Fruit fly (Drosophila melanogaster) whole organism, embryonic: ENCODE measurements around the gene UGP.

Source experiments
- Aef1 ChIP-seq: fragments of 200-800 bp; sonication (Bioruptor generic); IDR thresholded peaks from 3 replicates; pipeline ENCODE4 v1.3.6; 2022; ENCODE audit warnings: missing biosample characterization, missing genetic modification characterization
- Blimp-1 ChIP-seq: fragments of 200-800 bp; sonication (Bioruptor generic); optimal IDR thresholded peaks from 3 replicates; lab custom pipeline; 2018; ENCODE audit warnings: missing biosample characterization, missing genetic modification characterization, mild to moderate bottlenecking, moderate library complexity, missing genetic modification reagents
- CG10267 ChIP-seq: fragments of 200-800 bp; sonication (Bioruptor generic); optimal IDR thresholded peaks from 2 replicates; lab custom pipeline; 2018; ENCODE audit warnings: missing biosample characterization, mild to moderate bottlenecking, missing genetic modification characterization, moderate library complexity
- CG12299 ChIP-seq: fragments of 200-800 bp; sonication (Bioruptor generic); optimal IDR thresholded peaks from 2 replicates; lab custom pipeline; 2018; ENCODE audit warnings: missing biosample characterization, mild to moderate bottlenecking, missing genetic modification characterization
- CG1233 ChIP-seq: fragments of 200-800 bp; sonication (Bioruptor generic); optimal IDR thresholded peaks from 4 replicates; lab custom pipeline; 2018; ENCODE audit warnings: missing biosample characterization, mild to moderate bottlenecking, missing genetic modification characterization
- CG13287 ChIP-seq: fragments of 200-800 bp; sonication (Bioruptor generic); IDR thresholded peaks from 2 replicates; pipeline ENCODE4 v1.3.6; 2022; ENCODE audit warnings: missing biosample characterization, missing genetic modification characterization; ENCODE audit not compliant: partially characterized antibody
- CG13894 ChIP-seq: fragments of 200-800 bp; sonication (Bioruptor generic); optimal IDR thresholded peaks from 3 replicates; lab custom pipeline; 2018; ENCODE audit warnings: missing biosample characterization, mild to moderate bottlenecking, missing genetic modification characterization, moderate library complexity
- CG1647 ChIP-seq: fragments of 200-800 bp; sonication (Bioruptor generic); optimal IDR thresholded peaks from 3 replicates; lab custom pipeline; 2016; ENCODE audit warnings: missing biosample characterization, missing genetic modification characterization
- CG17361 ChIP-seq: fragments of 200-800 bp; sonication (Bioruptor generic); IDR thresholded peaks from 3 replicates; pipeline ENCODE4 v1.3.6; 2022; ENCODE audit warnings: missing biosample characterization, missing genetic modification characterization
- CG18764 ChIP-seq: fragments of 200-800 bp; sonication (Bioruptor generic); optimal IDR thresholded peaks from 3 replicates; lab custom pipeline; 2016; ENCODE audit warnings: missing biosample characterization, missing genetic modification characterization
- CG32772 ChIP-seq: fragments of 200-800 bp; sonication (Bioruptor generic); IDR thresholded peaks from 2 replicates; pipeline ENCODE4 v1.3.6; 2022; ENCODE audit warnings: missing biosample characterization, missing genetic modification characterization
- CG34422 ChIP-seq: fragments of 200-800 bp; sonication (Bioruptor generic); IDR thresholded peaks from 3 replicates; pipeline ENCODE4 v1.3.6; 2022; ENCODE audit warnings: missing biosample characterization, missing genetic modification characterization
- CG4282 ChIP-seq: fragments of 200-800 bp; sonication (Bioruptor generic); optimal IDR thresholded peaks from 2 replicates; lab custom pipeline; 2016; ENCODE audit warnings: missing biosample characterization, missing genetic modification characterization
- CG4617 ChIP-seq: fragments of 200-800 bp; sonication (Bioruptor generic); optimal IDR thresholded peaks from 3 replicates; lab custom pipeline; 2016; ENCODE audit warnings: missing biosample characterization, missing genetic modification characterization, borderline replicate concordance
- CG4820 ChIP-seq: fragments of 200-800 bp; sonication (Bioruptor generic); optimal IDR thresholded peaks from 3 replicates; lab custom pipeline; 2016; ENCODE audit warnings: missing biosample characterization, missing genetic modification characterization
- CG5180 ChIP-seq: fragments of 200-800 bp; sonication (Bioruptor generic); optimal IDR thresholded peaks from 3 replicates; lab custom pipeline; 2017; ENCODE audit warnings: missing biosample characterization, missing genetic modification characterization, mild to moderate bottlenecking, moderate library complexity, missing genetic modification reagents
- CG5245 ChIP-seq: fragments of 200-800 bp; sonication (Bioruptor generic); optimal IDR thresholded peaks from 3 replicates; lab custom pipeline; 2016; ENCODE audit warnings: missing biosample characterization, missing genetic modification characterization
- CG6175 ChIP-seq: fragments of 200-800 bp; sonication (Bioruptor generic); IDR thresholded peaks from 3 replicates; pipeline ENCODE4 v1.3.6; 2022; ENCODE audit warnings: missing biosample characterization, missing genetic modification characterization
- CG7372 ChIP-seq: fragments of 200-800 bp; sonication (Bioruptor generic); IDR thresholded peaks from 2 replicates; pipeline ENCODE4 v1.3.6; 2022; ENCODE audit warnings: missing biosample characterization, missing genetic modification characterization
- CG7839 ChIP-seq: fragments of 200-800 bp; sonication (Bioruptor generic); optimal IDR thresholded peaks from 3 replicates; lab custom pipeline; 2018; ENCODE audit warnings: missing biosample characterization, mild to moderate bottlenecking, missing genetic modification characterization, moderate library complexity
- CG8281 ChIP-seq: fragments of 200-800 bp; sonication (Bioruptor generic); optimal IDR thresholded peaks from 2 replicates; lab custom pipeline; 2018; ENCODE audit warnings: missing biosample characterization, mild to moderate bottlenecking, missing genetic modification characterization, moderate library complexity
- CG9437 ChIP-seq: fragments of 200-800 bp; sonication (Bioruptor generic); optimal IDR thresholded peaks from 2 replicates; lab custom pipeline; 2018; ENCODE audit warnings: missing biosample characterization, mild to moderate bottlenecking, missing genetic modification characterization
- Dfd ChIP-seq, 2 experiments: fragments of >200 bp; optimal IDR thresholded peaks; 2 replicates each; lab custom pipeline; 2017; ENCODE audit warnings: missing biosample characterization in 2 of 2, missing genetic modification characterization in 2 of 2
- HHEX ChIP-seq: fragments of 200-800 bp; sonication (Bioruptor generic); optimal IDR thresholded peaks from 3 replicates; lab custom pipeline; 2017; ENCODE audit warnings: missing biosample characterization, mild to moderate bottlenecking, missing genetic modification characterization, missing genetic modification reagents
- Kr ChIP-seq: fragments of 200-800 bp; sonication (Bioruptor generic); optimal IDR thresholded peaks from 2 replicates; lab custom pipeline; 2017; ENCODE audit warnings: missing biosample characterization, mild to moderate bottlenecking, missing genetic modification characterization
- MBD-R2 ChIP-seq: fragments of 200-800 bp; sonication (Bioruptor generic); IDR thresholded peaks from 2 replicates; pipeline ENCODE4 v1.3.6; 2022; ENCODE audit warnings: missing biosample characterization, missing genetic modification characterization
- Sox102F ChIP-seq: fragments of 200-800 bp; sonication (Bioruptor generic); optimal IDR thresholded peaks from 2 replicates; lab custom pipeline; 2018; ENCODE audit warnings: missing biosample characterization, mild to moderate bottlenecking, missing genetic modification characterization, moderate library complexity
- Ssrp ChIP-seq: fragments of 200-800 bp; sonication (Bioruptor generic); optimal IDR thresholded peaks from 2 replicates; lab custom pipeline; 2018; ENCODE audit warnings: missing biosample characterization, mild to moderate bottlenecking, missing genetic modification characterization, moderate library complexity
- Stat92E ChIP-seq, 3 experiments: fragments of >200 bp in 2 of 3; fragments of 200-800 bp in 1 of 3; sonication (Bioruptor generic) in 1 of 3; optimal IDR thresholded peaks; 2 replicates each; lab custom pipeline; 2017 to 2019; ENCODE audit warnings: missing biosample characterization in 3 of 3, missing genetic modification characterization in 3 of 3, mild to moderate bottlenecking in 1 of 3, moderate library complexity in 1 of 3
- ara ChIP-seq: fragments of 200-800 bp; sonication (Bioruptor generic); IDR thresholded peaks from 2 replicates; pipeline ENCODE4 v1.3.6; 2022; ENCODE audit warnings: missing biosample characterization, missing genetic modification characterization
- bab2 ChIP-seq: fragments of 200-800 bp; sonication (Bioruptor generic); optimal IDR thresholded peaks from 2 replicates; lab custom pipeline; 2016; ENCODE audit warnings: missing biosample characterization, missing genetic modification characterization
- br ChIP-seq: fragments of >200 bp; optimal IDR thresholded peaks from 2 replicates; lab custom pipeline; 2017
- cas ChIP-seq: fragments of 200-800 bp; sonication (Bioruptor generic); IDR thresholded peaks from 2 replicates; pipeline ENCODE4 v1.3.6; 2022; ENCODE audit warnings: missing biosample characterization, missing genetic modification characterization
- chif ChIP-seq, 2 experiments: fragments of 200-800 bp; sonication (Bioruptor generic); optimal IDR thresholded peaks; 3 replicates each; lab custom pipeline; 2016; ENCODE audit warnings: missing biosample characterization in 2 of 2, missing genetic modification characterization in 2 of 2
- croc ChIP-seq: fragments of 200-800 bp; sonication (Bioruptor generic); conservative IDR thresholded peaks from 3 replicates; pipeline ENCODE4 v1.3.6; 2022; ENCODE audit warnings: missing biosample characterization, missing genetic modification characterization
- dm ChIP-seq: fragments of 200-800 bp; sonication (Bioruptor generic); optimal IDR thresholded peaks from 3 replicates; lab custom pipeline; 2016; ENCODE audit warnings: missing biosample characterization, missing genetic modification characterization
- dmrt99B ChIP-seq: fragments of 200-800 bp; sonication (Bioruptor generic); optimal IDR thresholded peaks from 2 replicates; lab custom pipeline; 2018; ENCODE audit warnings: missing biosample characterization, mild to moderate bottlenecking, missing genetic modification characterization, moderate library complexity
- en ChIP-seq: fragments of 200-800 bp; sonication (Bioruptor generic); optimal IDR thresholded peaks from 2 replicates; lab custom pipeline; 2016; ENCODE audit warnings: missing biosample characterization, missing genetic modification characterization
- fd3F ChIP-seq: fragments of 200-800 bp; sonication (Bioruptor generic); optimal IDR thresholded peaks from 2 replicates; lab custom pipeline; 2018; ENCODE audit warnings: missing biosample characterization, mild to moderate bottlenecking, missing genetic modification characterization, moderate library complexity
- nerfin-1 ChIP-seq: fragments of 200-800 bp; sonication (Bioruptor generic); optimal IDR thresholded peaks from 3 replicates; lab custom pipeline; 2019; ENCODE audit warnings: missing biosample characterization, mild to moderate bottlenecking, missing genetic modification characterization, moderate library complexity
- nmo ChIP-seq: fragments of 200-800 bp; sonication (Bioruptor generic); optimal IDR thresholded peaks from 2 replicates; lab custom pipeline; 2018; ENCODE audit warnings: missing biosample characterization, mild to moderate bottlenecking, missing genetic modification characterization, moderate library complexity
- pnt ChIP-seq: fragments of 200-800 bp; sonication (Bioruptor generic); optimal IDR thresholded peaks from 3 replicates; lab custom pipeline; 2016; ENCODE audit warnings: missing biosample characterization, missing genetic modification characterization
- pum ChIP-seq: fragments of 200-800 bp; sonication (Bioruptor generic); optimal IDR thresholded peaks from 2 replicates; lab custom pipeline; 2016; ENCODE audit warnings: missing biosample characterization, missing genetic modification characterization
- seq ChIP-seq: fragments of 200-800 bp; sonication (Bioruptor generic); IDR thresholded peaks from 2 replicates; pipeline ENCODE4 v1.3.6; 2022; ENCODE audit warnings: missing biosample characterization, missing genetic modification characterization
- slbo ChIP-seq: fragments of 200-800 bp; sonication (Bioruptor generic); IDR thresholded peaks from 2 replicates; pipeline ENCODE4 v1.3.6; 2022; ENCODE audit warnings: missing biosample characterization, missing genetic modification characterization
- tll ChIP-seq, 2 experiments: fragments of 200-800 bp in 1 of 2; fragments of >200 bp in 1 of 2; sonication (Bioruptor generic) in 1 of 2; optimal IDR thresholded peaks; 2 replicates each; lab custom pipeline; 2017 to 2019; ENCODE audit warnings: missing biosample characterization in 2 of 2, missing genetic modification characterization in 2 of 2, mild to moderate bottlenecking in 1 of 2, moderate library complexity in 1 of 2
- yki ChIP-seq: fragments of >200 bp; optimal IDR thresholded peaks from 3 replicates; lab custom pipeline; 2018

UGP gene

DNA sequence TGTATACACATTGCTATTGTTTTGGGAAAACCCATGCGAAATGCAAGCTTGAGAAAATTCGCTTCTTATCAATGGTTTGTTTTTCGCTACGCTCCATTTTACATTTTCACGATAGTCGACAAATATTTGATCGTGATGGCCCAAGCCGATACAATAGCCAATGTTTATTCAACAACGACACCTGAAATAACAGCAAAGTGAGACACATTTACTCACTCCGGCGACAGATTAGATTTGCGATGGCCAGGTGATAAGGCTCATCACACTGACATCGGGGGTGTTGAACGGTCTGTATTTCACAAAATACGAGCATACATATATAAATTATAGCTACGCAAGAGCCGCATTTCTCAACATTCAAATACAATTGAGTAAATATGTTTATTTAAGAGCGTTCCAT lies 38.4 kb upstream of the UGP start (continued):
- TF ChIP-seq CG4617 (no peak), CG12299 (peak; percentile 80), slbo (GFP tag; lab: Robert Waterston, UW) (no peak; the same call in 1 of the 2 replicates), Dfd (GFP tag; optimal IDR thresholded peaks at IDR 0.05; lab: Kevin White, UChicago) (no peak), Aef1 (GFP tag; lab: Robert Waterston, UW) (no peak), CG13894 (tag; lab: Kevin White, UChicago) (peak; percentile 80), fd3F (peak; percentile 50), br (no peak), CG4282 (GFP tag; lab: Kevin White, UChicago) (no peak), CG4820 (GFP tag; lab: Kevin White, UChicago) (peak; percentile 12), Sox102F (peak; percentile 1), CG10267 (tag; lab: Kevin White, UChicago) (no peak), chif (GFP tag; optimal IDR thresholded peaks at IDR 0.05; lab: Kevin White, UChicago) (peak in 1 of 2 experiments; percentile 1), croc (GFP tag; lab: Robert Waterston, UW) (no peak), cas (GFP tag; lab: Robert Waterston, UW) (peak; percentile 64; the same call in 1 of the 2 replicates), CG13287 (GFP tag; lab: Robert Waterston, UW) (no peak), en (GFP tag; lab: Kevin White, UChicago) (no peak), pnt (peak; percentile 25), CG34422 (no peak), CG17361 (GFP tag; lab: Robert Waterston, UW) (no peak), nerfin-1 (tag; lab: Kevin White, UChicago) (peak; percentile 56), CG9437 (GFP tag; lab: Kevin White, UChicago) (no peak), tll (GFP tag; optimal IDR thresholded peaks at IDR 0.05; lab: Kevin White, UChicago) (no peak), CG7372 (GFP tag; lab: Robert Waterston, UW) (no peak), MBD-R2 (peak; percentile 51; the same call in 1 of the 2 replicates), bab2 (GFP tag; lab: Kevin White, UChicago) (peak; percentile 44), Kr (GFP tag; lab: Kevin White, UChicago) (peak; percentile 2), CG5180 (GFP tag; lab: Kevin White, UChicago) (peak; percentile 69), Stat92E (GFP tag; optimal IDR thresholded peaks at IDR 0.05; lab: Kevin White, UChicago) (no peak), HHEX (peak; percentile 89), pum (no peak), CG32772 (no peak), CG5245 (no peak), Blimp-1 (peak; percentile 58), CG1647 (GFP tag; lab: Kevin White, UChicago) (peak; percentile 69), yki (lab: Kevin White, UChicago) (no peak), dm (GFP tag; lab: Kevin White, UChicago) (no peak), CG18764 (GFP tag; lab: Kevin White, UChicago) (peak; percentile 48), seq (GFP tag; lab: Robert Waterston, UW) (peak; percentile 35; the same call in 1 of the 2 replicates), dmrt99B (tag; lab: Kevin White, UChicago) (peak; percentile 55), nmo (GFP tag; lab: Kevin White, UChicago) (no peak), CG7839 (tag; lab: Kevin White, UChicago) (peak; percentile 3), ara (GFP tag; lab: Robert Waterston, UW) (peak; percentile 67), Ssrp (no peak), CG1233 (GFP tag; lab: Kevin White, UChicago) (peak; percentile 75), CG8281 (tag; lab: Kevin White, UChicago) (peak; percentile 32), CG6175 (no peak)
- TF ChIP-seq, all 482 proteins: peak for 248
